Fruit fly (Drosophila melanogaster): ENCODE results near the gene PolE2.

DNA sequence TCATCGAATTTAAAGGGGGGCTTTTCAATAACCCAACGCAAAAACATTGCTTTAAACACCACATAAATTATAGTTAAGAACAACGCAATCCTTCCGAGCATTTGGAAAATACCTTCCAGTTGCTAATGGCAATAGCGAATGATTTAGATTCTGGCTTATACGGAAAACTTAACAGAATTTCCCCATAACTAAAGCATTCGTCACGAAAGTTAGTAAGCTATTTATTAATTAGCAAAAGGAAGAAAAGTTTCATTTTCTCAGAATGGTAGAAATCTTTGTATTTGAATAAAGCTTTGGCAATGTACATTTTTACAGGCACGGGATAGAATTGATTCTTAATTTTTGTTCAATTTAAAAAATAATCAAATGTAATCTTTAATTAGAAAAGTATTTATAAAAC lies 6.7 kb upstream of the PolE2 start, which contains the start of gene CG32413:
- TF ChIP-seq CG8159 (tag; optimal IDR thresholded peaks at IDR 0.05) (no peak), Pif1B (GFP tag; optimal IDR thresholded peaks at IDR 0.05) (no peak), Ets98B (GFP tag; IDR thresholded peaks at IDR 0.05) (no peak), fd96Ca (GFP tag; IDR thresholded peaks at IDR 0.05) (no peak), rn (GFP tag; IDR thresholded peaks at IDR 0.05) (no peak), EcR (GFP tag; optimal IDR thresholded peaks at IDR 0.05) (no peak), CG10348 (GFP tag; IDR thresholded peaks at IDR 0.05) (no peak), CG34367 (tag; optimal IDR thresholded peaks at IDR 0.05) (no peak)
